Fruit fly (Drosophila melanogaster) whole organism, prepupa: ENCODE data around the gene CG17721.
A peak's percentile ranks its signal among the peaks of the same experiment; 100 is the strongest.

Experiments
- Blimp-1 ChIP-seq: fragments of 200-800 bp; sonication (Bioruptor generic); optimal IDR thresholded peaks from 3 replicates; lab custom pipeline; 2017; ENCODE audit warnings: missing biosample characterization, missing genetic modification characterization, mild to moderate bottlenecking, moderate library complexity, missing genetic modification reagents
- CG10631 ChIP-seq: fragments of 200-800 bp; sonication (Bioruptor generic); optimal IDR thresholded peaks from 2 replicates; lab custom pipeline; 2016; ENCODE audit warnings: missing biosample characterization, missing genetic modification characterization
- CG11294 ChIP-seq: fragments of 200-800 bp; sonication (Bioruptor generic); IDR thresholded peaks from 2 replicates; pipeline ENCODE4 v1.3.6; 2022; ENCODE audit warnings: missing biosample characterization, missing genetic modification characterization
- CG11762 ChIP-seq: fragments of 200-800 bp; sonication (Bioruptor generic); optimal IDR thresholded peaks from 3 replicates; lab custom pipeline; 2016; ENCODE audit warnings: missing biosample characterization, missing genetic modification characterization; ENCODE audit not compliant: insufficient read depth
- CG11902 ChIP-seq: fragments of 200-800 bp; sonication (Bioruptor generic); optimal IDR thresholded peaks from 3 replicates; lab custom pipeline; 2016; ENCODE audit warnings: missing biosample characterization, missing genetic modification characterization
- CG15336 ChIP-seq: fragments of 200-800 bp; sonication (Bioruptor generic); IDR thresholded peaks from 2 replicates; pipeline ENCODE4 v1.3.6; 2022; ENCODE audit warnings: missing biosample characterization, missing genetic modification characterization
- CG1621 ChIP-seq: fragments of 200-800 bp; sonication (Bioruptor generic); optimal IDR thresholded peaks from 3 replicates; lab custom pipeline; 2018; ENCODE audit warnings: missing biosample characterization, mild to moderate bottlenecking, missing genetic modification characterization
- CG16779 ChIP-seq: fragments of 200-800 bp; sonication (Bioruptor generic); optimal IDR thresholded peaks from 3 replicates; lab custom pipeline; 2017; ENCODE audit warnings: missing biosample characterization, mild to moderate bottlenecking, missing genetic modification characterization
- CG3032 ChIP-seq: fragments of 200-800 bp; optimal IDR thresholded peaks from 2 replicates; lab custom pipeline; 2019; ENCODE audit warnings: missing biosample characterization, mild to moderate bottlenecking, missing genetic modification characterization, moderate library complexity
- CG34406 ChIP-seq: fragments of 200-800 bp; sonication (Bioruptor generic); optimal IDR thresholded peaks from 3 replicates; lab custom pipeline; 2016; ENCODE audit warnings: missing biosample characterization, missing genetic modification characterization
- CG4318 ChIP-seq: fragments of 200-800 bp; sonication (Bioruptor generic); optimal IDR thresholded peaks from 3 replicates; lab custom pipeline; 2017; ENCODE audit warnings: missing biosample characterization, mild to moderate bottlenecking, missing genetic modification characterization
- CG6276 ChIP-seq: fragments of 200-800 bp; sonication (Bioruptor generic); optimal IDR thresholded peaks from 2 replicates; lab custom pipeline; 2017; ENCODE audit warnings: missing biosample characterization, mild to moderate bottlenecking, missing genetic modification characterization
- CG6854 ChIP-seq: fragments of 200-800 bp; sonication (Bioruptor generic); optimal IDR thresholded peaks from 2 replicates; lab custom pipeline; 2017; ENCODE audit warnings: missing biosample characterization, mild to moderate bottlenecking, missing genetic modification characterization
- CG7368 ChIP-seq: fragments of 200-800 bp; sonication (Bioruptor generic); optimal IDR thresholded peaks from 3 replicates; lab custom pipeline; 2016; ENCODE audit warnings: missing biosample characterization, missing genetic modification characterization
- CG8119 ChIP-seq: fragments of 200-800 bp; sonication (Bioruptor generic); IDR thresholded peaks from 3 replicates; pipeline ENCODE4 v1.3.6; 2022; ENCODE audit warnings: missing biosample characterization, missing genetic modification characterization
- CG9139 ChIP-seq: fragments of 200-800 bp; sonication (Bioruptor generic); optimal IDR thresholded peaks from 3 replicates; lab custom pipeline; 2017; ENCODE audit warnings: missing biosample characterization, mild to moderate bottlenecking, missing genetic modification characterization
- Eip75B ChIP-seq: fragments of 200-800 bp; sonication (Bioruptor generic); optimal IDR thresholded peaks from 3 replicates; lab custom pipeline; 2016; ENCODE audit warnings: missing biosample characterization, missing genetic modification characterization
- Eip78C ChIP-seq: fragments of 200-800 bp; sonication (Bioruptor generic); peaks from one replicate; lab custom pipeline; 2016; ENCODE audit warnings: missing biosample characterization, missing genetic modification characterization
- Ets21C ChIP-seq: fragments of 200-800 bp; sonication (Bioruptor generic); optimal IDR thresholded peaks from 3 replicates; lab custom pipeline; 2016; ENCODE audit warnings: missing biosample characterization, missing genetic modification characterization
- Ets96B ChIP-seq: fragments of 200-800 bp; optimal IDR thresholded peaks from 2 replicates; lab custom pipeline; 2019; ENCODE audit warnings: missing biosample characterization, mild to moderate bottlenecking, missing genetic modification characterization, moderate library complexity
- Gug ChIP-seq: fragments of 200-800 bp; sonication (Bioruptor generic); IDR thresholded peaks from 2 replicates; pipeline ENCODE4 v1.3.6; 2022; ENCODE audit warnings: missing biosample characterization, missing genetic modification characterization
- Hr4 ChIP-seq: fragments of 200-800 bp; sonication (Bioruptor generic); optimal IDR thresholded peaks from 3 replicates; lab custom pipeline; 2016; ENCODE audit warnings: missing biosample characterization, missing genetic modification characterization
- Lpt ChIP-seq: fragments of 200-800 bp; sonication (Bioruptor generic); optimal IDR thresholded peaks from 3 replicates; lab custom pipeline; 2016; ENCODE audit warnings: missing biosample characterization, missing genetic modification characterization
- Met ChIP-seq: fragments of 200-800 bp; sonication (Bioruptor generic); optimal IDR thresholded peaks from 3 replicates; lab custom pipeline; 2016; ENCODE audit warnings: missing biosample characterization, missing genetic modification characterization
- Smox ChIP-seq: fragments of 200-800 bp; sonication (Bioruptor generic); optimal IDR thresholded peaks from 3 replicates; lab custom pipeline; 2016; ENCODE audit warnings: missing biosample characterization, missing genetic modification characterization
- Sox102F ChIP-seq: fragments of 200-800 bp; sonication (Bioruptor generic); optimal IDR thresholded peaks from 2 replicates; lab custom pipeline; 2016; ENCODE audit warnings: missing biosample characterization, mild to moderate bottlenecking, missing genetic modification characterization
- Sox14 ChIP-seq: fragments of 200-800 bp; sonication (Bioruptor generic); optimal IDR thresholded peaks from 3 replicates; lab custom pipeline; 2016; ENCODE audit warnings: missing biosample characterization, missing genetic modification characterization
- Sox15 ChIP-seq: fragments of 200-800 bp; sonication (Bioruptor generic); optimal IDR thresholded peaks from 3 replicates; lab custom pipeline; 2016; ENCODE audit warnings: missing biosample characterization, missing genetic modification characterization
- achi ChIP-seq: fragments of 200-800 bp; sonication (Bioruptor generic); optimal IDR thresholded peaks from 3 replicates; lab custom pipeline; 2016; ENCODE audit warnings: missing biosample characterization, missing genetic modification characterization
- acj6 ChIP-seq: fragments of 200-800 bp; sonication (Bioruptor generic); optimal IDR thresholded peaks from 3 replicates; lab custom pipeline; 2016; ENCODE audit warnings: missing biosample characterization, missing genetic modification characterization
- cyc ChIP-seq: fragments of 200-800 bp; sonication (Bioruptor generic); optimal IDR thresholded peaks from 3 replicates; lab custom pipeline; 2016; ENCODE audit warnings: missing biosample characterization, missing genetic modification characterization
- dsx ChIP-seq: fragments of 200-800 bp; optimal IDR thresholded peaks from 3 replicates; lab custom pipeline; 2019; ENCODE audit warnings: missing biosample characterization, mild to moderate bottlenecking, missing genetic modification characterization, moderate library complexity; ENCODE audit not compliant: poor library complexity, severe bottlenecking
- eg ChIP-seq: fragments of 200-800 bp; sonication (Bioruptor generic); IDR thresholded peaks from 3 replicates; pipeline ENCODE4 v1.3.6; 2022; ENCODE audit warnings: missing biosample characterization, missing genetic modification characterization
- esn ChIP-seq: fragments of 200-800 bp; sonication (Bioruptor generic); optimal IDR thresholded peaks from 2 replicates; lab custom pipeline; 2016; ENCODE audit warnings: missing biosample characterization, mild to moderate bottlenecking, missing genetic modification characterization, moderate library complexity
- fd59A ChIP-seq: fragments of 200-800 bp; sonication (Bioruptor generic); optimal IDR thresholded peaks from 2 replicates; lab custom pipeline; 2017; ENCODE audit warnings: missing biosample characterization, mild to moderate bottlenecking, missing genetic modification characterization, missing genetic modification reagents
- fkh ChIP-seq: fragments of 200-800 bp; sonication (Bioruptor generic); optimal IDR thresholded peaks from 3 replicates; lab custom pipeline; 2017; ENCODE audit warnings: missing biosample characterization, mild to moderate bottlenecking, missing genetic modification characterization, moderate library complexity
- lz ChIP-seq: fragments of 200-800 bp; sonication (Bioruptor generic); optimal IDR thresholded peaks from 3 replicates; lab custom pipeline; 2016; ENCODE audit warnings: missing biosample characterization, missing genetic modification characterization
- net ChIP-seq: fragments of 200-800 bp; sonication (Bioruptor generic); optimal IDR thresholded peaks from 3 replicates; lab custom pipeline; 2016; ENCODE audit warnings: missing biosample characterization, missing genetic modification characterization
- spab ChIP-seq: fragments of 200-800 bp; sonication (Bioruptor generic); optimal IDR thresholded peaks from 2 replicates; lab custom pipeline; 2017; ENCODE audit warnings: missing biosample characterization, mild to moderate bottlenecking, missing genetic modification characterization, missing genetic modification reagents
- ss ChIP-seq, 2 experiments: fragments of 200-800 bp; sonication (Bioruptor generic); optimal IDR thresholded peaks; 2 replicates in 1 of 2; 3 replicates in 1 of 2; lab custom pipeline; 2017 to 2018; ENCODE audit warnings: mild to moderate bottlenecking in 2 of 2, missing biosample characterization in 2 of 2, missing genetic modification characterization in 2 of 2, moderate library complexity in 1 of 2
- svp ChIP-seq: fragments of 200-800 bp; sonication (Bioruptor generic); peaks from one replicate; lab custom pipeline; 2016; ENCODE audit warnings: missing biosample characterization, missing genetic modification characterization
- topi ChIP-seq: fragments of 200-800 bp; sonication (Bioruptor generic); optimal IDR thresholded peaks from 3 replicates; lab custom pipeline; 2016; ENCODE audit warnings: missing biosample characterization, missing genetic modification characterization
- vri ChIP-seq: fragments of 200-800 bp; sonication (Bioruptor generic); optimal IDR thresholded peaks from 3 replicates; lab custom pipeline; 2016; ENCODE audit warnings: missing biosample characterization, mild to moderate bottlenecking, missing genetic modification characterization

CG17721 gene

DNA sequence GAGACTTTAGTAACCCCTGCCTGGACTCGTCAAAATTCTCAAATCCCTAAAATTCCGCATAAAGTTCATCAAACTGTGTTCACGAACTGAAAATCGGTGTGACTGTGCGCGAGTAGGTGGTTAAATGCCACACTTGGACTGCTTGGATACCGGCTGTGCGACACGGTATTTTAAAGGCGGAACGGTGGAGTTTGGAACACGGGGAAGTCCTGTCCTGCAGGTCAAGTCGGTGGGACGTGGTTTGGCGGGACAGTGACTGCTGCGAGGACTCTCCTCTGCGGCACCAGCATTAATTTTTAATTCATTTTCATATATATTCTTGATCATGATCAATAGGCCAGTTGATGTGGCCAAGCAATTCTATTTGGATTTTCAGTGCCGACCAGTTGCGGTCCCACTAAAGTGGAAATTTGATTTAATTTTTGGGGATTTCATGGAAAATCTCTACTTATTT is at the start of gene CG17721, which contains the start of gene Arfip:
Gene CG17721, plus strand, starts transcription at position 223 of the 454 bp plus-strand sequence.
Gene Arfip, minus strand, starts transcription at position 96 of the 454 bp plus-strand sequence.
- no peak for TF ChIP-seq cyc (GFP tag; lab: Kevin White, UChicago)
- peak; percentile 89 for TF ChIP-seq CG1621 (tag; lab: Kevin White, UChicago)
- no peak for TF ChIP-seq CG4318 (GFP tag; lab: Kevin White, UChicago)

DNA sequence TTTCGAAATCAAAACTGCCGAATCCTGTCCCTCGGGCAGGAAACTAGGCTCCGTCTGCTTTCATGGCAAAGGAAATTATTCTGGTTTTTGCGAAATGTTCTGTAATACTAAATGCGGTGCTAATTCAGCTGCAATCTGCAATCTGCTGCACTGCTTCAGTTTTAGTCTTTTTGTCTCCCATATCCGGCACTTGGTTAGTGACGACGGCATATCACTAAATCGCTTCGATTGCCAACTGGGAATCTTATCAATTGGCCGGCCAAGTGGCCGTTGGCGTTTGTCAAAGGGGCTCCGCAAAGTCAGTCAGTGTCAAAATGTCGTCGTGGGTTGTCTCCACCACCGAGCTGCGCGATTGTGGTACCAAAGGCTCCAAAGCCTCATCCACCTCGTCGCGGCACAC is 39.1 kb upstream of the CG17721 start, which contains the start of gene CG18577:
Gene CG18577, plus strand, starts transcription at position 301 of the 400 bp plus-strand sequence.
- TF ChIP-seq Sox102F (no peak), Sox15 (GFP tag; lab: Kevin White, UChicago) (no peak), ss (GFP tag; optimal IDR thresholded peaks at IDR 0.05; lab: Kevin White, UChicago) (no peak), Eip75B (GFP tag; lab: Kevin White, UChicago) (no peak), Hr4 (GFP tag; lab: Kevin White, UChicago) (no peak), achi (GFP tag; lab: Kevin White, UChicago) (no peak), CG1621 (tag; lab: Kevin White, UChicago) (no peak), CG3032 (no peak), Sox14 (GFP tag; lab: Kevin White, UChicago) (no peak)
- TF ChIP-seq, all 60 proteins: peak for 0

DNA sequence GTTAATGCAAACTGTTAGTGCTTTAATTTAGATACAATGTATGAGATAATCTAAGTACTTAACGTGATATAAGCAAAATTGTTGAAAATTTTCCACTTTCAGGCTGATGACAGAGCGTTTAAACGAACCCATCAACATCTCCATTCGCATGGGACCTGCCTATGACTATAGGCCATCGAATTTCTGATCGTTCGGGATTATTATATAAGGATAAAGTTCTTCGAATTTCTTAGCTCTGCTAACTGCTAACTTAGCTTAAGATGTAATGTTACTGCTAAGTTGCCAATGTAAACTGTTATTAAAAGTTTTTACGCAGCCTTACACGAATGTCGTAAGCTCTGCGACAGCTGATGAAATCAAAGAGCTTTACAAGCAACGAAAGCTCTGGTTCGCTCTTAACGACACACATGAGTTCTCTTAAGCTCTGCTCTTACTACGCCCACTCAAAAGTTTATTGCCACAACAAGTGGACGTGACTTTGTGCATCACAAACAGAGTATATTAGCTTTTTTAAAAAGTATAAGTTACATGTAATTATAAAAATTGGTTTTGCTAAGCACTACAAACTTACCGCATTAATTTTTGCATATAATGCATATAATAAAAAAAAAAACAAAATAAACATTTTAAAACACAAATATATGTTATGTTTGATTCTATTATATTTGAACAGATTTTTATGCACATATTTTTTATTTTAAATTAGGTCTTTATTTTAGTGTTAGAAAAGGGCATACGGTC is 38.1 kb upstream of the CG17721 start:
- TF ChIP-seq CG3032 (peak; percentile 95), CG4318 (GFP tag; lab: Kevin White, UChicago) (peak; percentile 100), CG11762 (GFP tag; lab: Kevin White, UChicago) (peak; percentile 95), Ets96B (tag; lab: Kevin White, UChicago) (peak; percentile 92), CG11902 (GFP tag; lab: Kevin White, UChicago) (peak; percentile 96), Eip75B (GFP tag; lab: Kevin White, UChicago) (peak; percentile 97), Gug (GFP tag; lab: Robert Waterston, UW) (peak; percentile 99), Eip78C (GFP tag; lab: Kevin White, UChicago) (peak; percentile 100), lz (GFP tag; lab: Kevin White, UChicago) (peak; percentile 97), svp (GFP tag; lab: Kevin White, UChicago) (peak; percentile 99), CG1621 (tag; lab: Kevin White, UChicago) (peak; percentile 89), net (GFP tag; lab: Kevin White, UChicago) (peak; percentile 96), Sox14 (GFP tag; lab: Kevin White, UChicago) (peak; percentile 96), CG8119 (peak; percentile 100), CG11294 (GFP tag; lab: Robert Waterston, UW) (peak; percentile 98), CG10631 (peak; percentile 99), Met (GFP tag; lab: Kevin White, UChicago) (peak; percentile 97), CG6276 (GFP tag; lab: Kevin White, UChicago) (peak; percentile 99), CG9139 (GFP tag; lab: Kevin White, UChicago) (peak; percentile 99), CG15336 (peak; percentile 99), fd59A (peak; percentile 97), dsx (GFP tag; lab: Kevin White, UChicago) (peak; percentile 90), Lpt (GFP tag; lab: Kevin White, UChicago) (peak; percentile 98), eg (peak; percentile 98), fkh (GFP tag; lab: Kevin White, UChicago) (peak; percentile 73), esn (peak; percentile 99), achi (GFP tag; lab: Kevin White, UChicago) (peak; percentile 99), Smox (peak; percentile 96), CG34406 (GFP tag; lab: Kevin White, UChicago) (peak; percentile 99), CG7368 (peak; percentile 93), Ets21C (GFP tag; lab: Kevin White, UChicago) (peak; percentile 86), spab (GFP tag; lab: Kevin White, UChicago) (peak; percentile 98), CG6854 (peak; percentile 98), CG16779 (tag; lab: Kevin White, UChicago) (peak; percentile 97), Blimp-1 (peak; percentile 100), topi (GFP tag; lab: Kevin White, UChicago) (peak; percentile 99), acj6 (peak; percentile 97), Sox102F (peak; percentile 95), vri (GFP tag; lab: Kevin White, UChicago) (peak; percentile 80), cyc (GFP tag; lab: Kevin White, UChicago) (peak; percentile 96)
